Worm (Caenorhabditis elegans): ENCODE results near the gene mps-4.
A peak's percentile ranks its signal among the peaks of the same experiment; 100 is the strongest.

mps-4 gene

ce11 chrIII:8235358-8235757 lies 36.2 kb downstream of the mps-4 start, which contains the start of gene C02F5.14:
Gene C02F5.14 (minus strand): TSS chrIII:8235514.
- TF ChIP-seq pes-1 (GFP tag; IDR thresholded peaks at IDR 0.05) = no peak

- no peak for TF ChIP-seq ama-1 (optimal IDR thresholded peaks at IDR 0.05)
- no peak for TF ChIP-seq B0310.2 (tag; optimal IDR thresholded peaks at IDR 0.05)
- TF ChIP-seq tra-4 (tag; optimal IDR thresholded peaks at IDR 0.05) = no peak
Measured at ce11 chrIII:8232634-8233033, 38.9 kb downstream of the mps-4 start, which contains the start of gene henn-1. Gene henn-1 (plus strand): TSS chrIII:8232651.

DNA sequence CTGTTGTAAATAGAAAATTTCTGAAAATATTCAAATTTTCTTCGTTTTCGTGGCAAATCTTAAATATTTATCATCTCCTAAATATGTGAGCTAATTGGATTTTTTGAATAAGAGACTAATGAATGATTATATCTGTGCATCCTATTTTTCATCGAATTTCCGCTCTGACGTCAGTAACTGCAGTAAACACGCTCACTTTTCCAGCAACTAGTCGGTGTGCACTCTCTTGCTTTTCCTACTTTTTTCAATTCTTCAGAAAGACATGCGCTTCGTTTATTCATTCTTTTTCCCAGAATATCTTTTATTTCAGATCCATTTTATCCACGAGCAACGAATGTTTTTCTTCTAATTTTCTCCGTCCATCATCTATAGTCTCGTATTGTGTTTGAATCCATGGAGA lies 42.1 kb downstream of the mps-4 start:
- TF ChIP-seq scrt-1 (GFP tag; IDR thresholded peaks at IDR 0.05) (no peak), tbx-37 (GFP tag; conservative IDR thresholded peaks at IDR 0.05) (no peak), flt-1 (GFP tag; IDR thresholded peaks at IDR 0.05) (no peak), tra-4 (tag; optimal IDR thresholded peaks at IDR 0.05) (no peak), hmg-4 (GFP tag; optimal IDR thresholded peaks at IDR 0.05) (no peak), ets-7 (tag; optimal IDR thresholded peaks at IDR 0.05) (no peak), tbx-11 (GFP tag; IDR thresholded peaks at IDR 0.05) (no peak), pes-1 (GFP tag; IDR thresholded peaks at IDR 0.05) (no peak), ama-1 (optimal IDR thresholded peaks at IDR 0.05) (no peak), sea-1 (GFP tag; conservative IDR thresholded peaks at IDR 0.05) (no peak), ceh-13 (GFP tag; optimal IDR thresholded peaks at IDR 0.05) (no peak), hmbx-1 (tag; optimal IDR thresholded peaks at IDR 0.05) (no peak), aly-1 (tag; optimal IDR thresholded peaks at IDR 0.05) (no peak)

DNA sequence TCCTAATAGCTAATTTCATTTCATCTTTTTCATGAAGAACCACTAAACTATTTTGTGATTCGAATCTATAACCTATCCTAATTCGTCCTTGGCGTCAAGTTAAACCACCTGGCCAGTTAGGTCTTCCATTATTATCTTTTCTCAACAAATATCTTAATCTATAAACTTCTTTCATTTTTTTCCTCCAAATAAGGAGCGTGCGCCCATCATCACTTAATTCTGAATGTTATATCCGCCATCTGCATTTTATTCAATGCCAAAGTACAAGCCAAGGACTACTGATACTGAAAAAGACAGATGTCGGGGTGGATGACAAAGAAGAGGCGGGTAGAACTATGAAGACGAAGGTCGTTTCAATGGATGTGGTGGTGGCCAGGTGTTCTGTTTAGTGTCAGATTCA lies 42.7 kb downstream of the mps-4 start:
- TF ChIP-seq pes-1 (GFP tag; IDR thresholded peaks at IDR 0.05) (no peak), F13C5.2 (tag; optimal IDR thresholded peaks at IDR 0.05) (no peak), flt-1 (GFP tag; IDR thresholded peaks at IDR 0.05) (no peak), ceh-13 (GFP tag; optimal IDR thresholded peaks at IDR 0.05) (no peak), hmbx-1 (tag; optimal IDR thresholded peaks at IDR 0.05) (no peak), tbx-37 (GFP tag; conservative IDR thresholded peaks at IDR 0.05) (no peak), aly-1 (tag; optimal IDR thresholded peaks at IDR 0.05) (no peak), ama-1 (optimal IDR thresholded peaks at IDR 0.05) (no peak), sea-1 (GFP tag; conservative IDR thresholded peaks at IDR 0.05) (no peak), hnd-1 (tag; optimal IDR thresholded peaks at IDR 0.05) (no peak), ets-7 (tag; optimal IDR thresholded peaks at IDR 0.05) (no peak), B0310.2 (tag; optimal IDR thresholded peaks at IDR 0.05) (no peak), tbx-11 (GFP tag; IDR thresholded peaks at IDR 0.05) (no peak), tra-4 (tag; optimal IDR thresholded peaks at IDR 0.05) (no peak), hmg-4 (GFP tag; optimal IDR thresholded peaks at IDR 0.05) (no peak), ceh-36 (tag; optimal IDR thresholded peaks at IDR 0.05) (no peak), scrt-1 (GFP tag; IDR thresholded peaks at IDR 0.05) (no peak)

ce11 chrIII:8227511-8227910 lies 44.1 kb downstream of the mps-4 start, which contains the start of gene fbxl-1:
Gene fbxl-1 (plus strand): TSS chrIII:8227830.
- TF ChIP-seq F13C5.2 (tag; optimal IDR thresholded peaks at IDR 0.05) (peak; percentile 10), sea-1 (GFP tag; conservative IDR thresholded peaks at IDR 0.05) (no peak)

DNA sequence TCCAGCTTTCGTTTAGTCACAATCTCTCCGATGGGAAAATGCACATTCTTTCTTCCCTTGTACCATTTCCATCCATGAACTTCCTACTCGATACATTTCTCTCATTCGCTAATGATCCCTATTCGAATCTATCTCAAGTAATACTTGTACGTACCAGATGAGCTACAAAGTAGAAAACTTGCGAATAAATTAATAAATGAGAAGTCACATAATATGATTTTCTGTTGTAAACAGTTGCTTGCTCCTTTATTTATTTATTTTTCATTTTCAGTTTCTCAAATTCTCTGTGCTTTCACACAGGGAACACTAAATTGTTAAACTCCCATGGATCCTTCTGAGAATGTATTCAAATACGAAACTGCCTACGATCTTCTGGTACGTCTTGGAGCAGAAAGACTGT lies 45.4 kb downstream of the mps-4 start, which contains the start of gene rfs-1:
Gene rfs-1 (plus strand): TSS at position 301 of the 400 bp plus-strand sequence.
- TF ChIP-seq flt-1 (GFP tag; IDR thresholded peaks at IDR 0.05) = no peak
- TF ChIP-seq tbx-11 (GFP tag; IDR thresholded peaks at IDR 0.05) = no peak
- TF ChIP-seq pes-1 (GFP tag; IDR thresholded peaks at IDR 0.05) = no peak
- no peak for TF ChIP-seq ets-7 (tag; optimal IDR thresholded peaks at IDR 0.05)
- no peak for TF ChIP-seq tra-4 (tag; optimal IDR thresholded peaks at IDR 0.05)
- TF ChIP-seq tbx-37 (GFP tag; conservative IDR thresholded peaks at IDR 0.05) = no peak
- TF ChIP-seq hmbx-1 (tag; optimal IDR thresholded peaks at IDR 0.05) = no peak
- no peak for TF ChIP-seq B0310.2 (tag; optimal IDR thresholded peaks at IDR 0.05)
- no peak for TF ChIP-seq ceh-36 (tag; optimal IDR thresholded peaks at IDR 0.05)
- no peak for TF ChIP-seq aly-1 (tag; optimal IDR thresholded peaks at IDR 0.05)
- TF ChIP-seq sea-1 (GFP tag; conservative IDR thresholded peaks at IDR 0.05) = no peak
- TF ChIP-seq scrt-1 (GFP tag; IDR thresholded peaks at IDR 0.05) = no peak
- no peak for TF ChIP-seq hmg-4 (GFP tag; optimal IDR thresholded peaks at IDR 0.05)

- TF ChIP-seq ceh-36 (tag; optimal IDR thresholded peaks at IDR 0.05) (no peak), flt-1 (GFP tag; IDR thresholded peaks at IDR 0.05) (no peak), hnd-1 (tag; optimal IDR thresholded peaks at IDR 0.05) (no peak), B0310.2 (tag; optimal IDR thresholded peaks at IDR 0.05) (no peak), tbx-37 (GFP tag; conservative IDR thresholded peaks at IDR 0.05) (no peak), aly-1 (tag; optimal IDR thresholded peaks at IDR 0.05) (no peak), sea-1 (GFP tag; conservative IDR thresholded peaks at IDR 0.05) (no peak), ceh-13 (GFP tag; optimal IDR thresholded peaks at IDR 0.05) (no peak), pes-1 (GFP tag; IDR thresholded peaks at IDR 0.05) (no peak), hmg-4 (GFP tag; optimal IDR thresholded peaks at IDR 0.05) (no peak), tra-4 (tag; optimal IDR thresholded peaks at IDR 0.05) (no peak), hmbx-1 (tag; optimal IDR thresholded peaks at IDR 0.05) (no peak), ets-7 (tag; optimal IDR thresholded peaks at IDR 0.05) (no peak), F13C5.2 (tag; optimal IDR thresholded peaks at IDR 0.05) (no peak), ama-1 (optimal IDR thresholded peaks at IDR 0.05) (no peak)
Measured at ce11 chrIII:8224769-8225168, 46.8 kb downstream of the mps-4 start, which contains the start of gene mob-4. Gene mob-4 (plus strand): TSS chrIII:8225097.
